Fruit fly (Drosophila melanogaster) whole organism, embryonic: Measurements from ENCODE around the gene CG31988.
A peak's percentile ranks its signal among the peaks of the same experiment; 100 is the strongest.

Source experiments
- Antp ChIP-seq: fragments of 200-800 bp; sonication (Bioruptor generic); optimal IDR thresholded peaks from 3 replicates; lab custom pipeline; 2016; ENCODE audit warnings: missing biosample characterization, missing genetic modification characterization
- CG10209 ChIP-seq: fragments of 200-800 bp; sonication (Bioruptor generic); optimal IDR thresholded peaks from 3 replicates; lab custom pipeline; 2017; ENCODE audit warnings: missing biosample characterization, mild to moderate bottlenecking, missing genetic modification characterization, missing genetic modification reagents
- CG10565 ChIP-seq: fragments of 200-800 bp; sonication (Bioruptor generic); optimal IDR thresholded peaks from 3 replicates; lab custom pipeline; 2016; ENCODE audit warnings: missing biosample characterization, mild to moderate bottlenecking, missing genetic modification characterization
- CG10654 ChIP-seq: fragments of 200-800 bp; sonication (Bioruptor generic); optimal IDR thresholded peaks from 2 replicates; lab custom pipeline; 2016; ENCODE audit warnings: missing biosample characterization, missing genetic modification characterization
- CG12391 ChIP-seq: fragments of 200-800 bp; sonication (Bioruptor generic); optimal IDR thresholded peaks from 3 replicates; lab custom pipeline; 2018; ENCODE audit warnings: missing biosample characterization, mild to moderate bottlenecking, missing genetic modification characterization, moderate library complexity
- CG12659 ChIP-seq: fragments of 200-800 bp; sonication (Bioruptor generic); optimal IDR thresholded peaks from 3 replicates; lab custom pipeline; 2017; ENCODE audit warnings: mild to moderate bottlenecking, missing biosample characterization, missing genetic modification reagents, missing genetic modification characterization
- CG13624 ChIP-seq: fragments of 200-800 bp; sonication (Bioruptor generic); optimal IDR thresholded peaks from 2 replicates; lab custom pipeline; 2016; ENCODE audit warnings: missing biosample characterization, missing genetic modification characterization
- CG1603 ChIP-seq: fragments of 200-800 bp; sonication (Bioruptor generic); optimal IDR thresholded peaks from 2 replicates; lab custom pipeline; 2019; ENCODE audit warnings: missing biosample characterization, mild to moderate bottlenecking, missing genetic modification characterization, moderate library complexity
- CG2129 ChIP-seq: fragments of 200-800 bp; sonication (Bioruptor generic); IDR thresholded peaks from 2 replicates; pipeline ENCODE4 v1.3.6; 2022; ENCODE audit warnings: missing biosample characterization, missing genetic modification characterization; ENCODE audit not compliant: partially characterized antibody
- CG2889 ChIP-seq: fragments of 200-800 bp; sonication (Bioruptor generic); IDR thresholded peaks from 3 replicates; pipeline ENCODE4 v1.3.6; 2022; ENCODE audit warnings: missing biosample characterization, missing genetic modification characterization
- CG4328 ChIP-seq: fragments of 200-800 bp; sonication (Bioruptor generic); optimal IDR thresholded peaks from 3 replicates; lab custom pipeline; 2017; ENCODE audit warnings: missing biosample characterization, missing genetic modification reagents, missing genetic modification characterization
- CG4730 ChIP-seq: fragments of 200-800 bp; sonication (Bioruptor generic); IDR thresholded peaks from 2 replicates; pipeline ENCODE4 v1.3.6; 2022; ENCODE audit warnings: missing biosample characterization, missing genetic modification characterization
- CG5180 ChIP-seq: fragments of 200-800 bp; sonication (Bioruptor generic); optimal IDR thresholded peaks from 3 replicates; lab custom pipeline; 2017; ENCODE audit warnings: missing biosample characterization, missing genetic modification characterization, mild to moderate bottlenecking, moderate library complexity, missing genetic modification reagents
- CG6272 ChIP-seq: fragments of 200-800 bp; sonication (Bioruptor generic); IDR thresholded peaks from 2 replicates; pipeline ENCODE4 v1.3.6; 2022; ENCODE audit warnings: missing biosample characterization, missing genetic modification characterization
- CG7556 ChIP-seq: fragments of 200-800 bp; sonication (Bioruptor generic); optimal IDR thresholded peaks from 2 replicates; lab custom pipeline; 2017; ENCODE audit warnings: missing biosample characterization, mild to moderate bottlenecking, missing genetic modification characterization
- CG8359 ChIP-seq: fragments of 200-800 bp; sonication (Bioruptor generic); optimal IDR thresholded peaks from 2 replicates; lab custom pipeline; 2017; ENCODE audit warnings: missing biosample characterization, mild to moderate bottlenecking, missing genetic modification characterization, borderline replicate concordance
- CG9437 ChIP-seq: fragments of 200-800 bp; sonication (Bioruptor generic); optimal IDR thresholded peaks from 2 replicates; lab custom pipeline; 2018; ENCODE audit warnings: missing biosample characterization, mild to moderate bottlenecking, missing genetic modification characterization
- CG9727 ChIP-seq: fragments of 200-800 bp; sonication (Bioruptor generic); optimal IDR thresholded peaks from 3 replicates; lab custom pipeline; 2017; ENCODE audit warnings: missing biosample characterization, mild to moderate bottlenecking, missing genetic modification characterization
- E2f1 ChIP-seq: fragments of 200-800 bp; sonication (Bioruptor generic); IDR thresholded peaks from 2 replicates; pipeline ENCODE4 v1.3.6; 2022; ENCODE audit warnings: missing biosample characterization, missing genetic modification characterization
- Hr51 ChIP-seq, 2 experiments: fragments of 200-800 bp; sonication (Bioruptor generic); optimal IDR thresholded peaks; 2 replicates in 1 of 2; 3 replicates in 1 of 2; lab custom pipeline; 2016 to 2018; ENCODE audit warnings: missing biosample characterization in 2 of 2, missing genetic modification characterization in 2 of 2, mild to moderate bottlenecking in 1 of 2, moderate library complexity in 1 of 2
- Hsf ChIP-seq: fragments of 200-800 bp; sonication (Bioruptor generic); optimal IDR thresholded peaks from 3 replicates; lab custom pipeline; 2016; ENCODE audit warnings: missing biosample characterization, missing genetic modification characterization
- NC2α ChIP-seq: fragments of 200-800 bp; sonication (Bioruptor generic); optimal IDR thresholded peaks from 2 replicates; lab custom pipeline; 2016; ENCODE audit warnings: missing biosample characterization, missing genetic modification characterization
- Nf-YA ChIP-seq: fragments of 200-800 bp; sonication (Bioruptor generic); IDR thresholded peaks from 2 replicates; pipeline ENCODE4 v1.3.6; 2022; ENCODE audit warnings: missing biosample characterization, missing genetic modification characterization
- Pdp1 ChIP-seq, 2 experiments: fragments of 200-800 bp; sonication (Bioruptor generic); optimal IDR thresholded peaks; 3 replicates each; lab custom pipeline; 2016; ENCODE audit warnings: missing biosample characterization in 2 of 2, missing genetic modification characterization in 2 of 2, mild to moderate bottlenecking in 1 of 2, moderate library complexity in 1 of 2
- Ravus ChIP-seq: fragments of 200-800 bp; sonication (Bioruptor generic); IDR thresholded peaks from 2 replicates; pipeline ENCODE4 v1.3.6; 2022; ENCODE audit warnings: missing biosample characterization, missing genetic modification characterization
- Rx ChIP-seq: fragments of 200-800 bp; sonication (Bioruptor generic); IDR thresholded peaks from 2 replicates; pipeline ENCODE4 v1.3.6; 2022; ENCODE audit warnings: missing biosample characterization, missing genetic modification characterization
- Sox102F ChIP-seq: fragments of 200-800 bp; sonication (Bioruptor generic); optimal IDR thresholded peaks from 2 replicates; lab custom pipeline; 2018; ENCODE audit warnings: missing biosample characterization, mild to moderate bottlenecking, missing genetic modification characterization, moderate library complexity
- Tbp ChIP-seq: fragments of >200 bp; optimal IDR thresholded peaks from 2 replicates; lab custom pipeline; 2018; ENCODE audit warnings: missing biosample characterization, missing genetic modification characterization
- Xbp1 ChIP-seq: fragments of 200-800 bp; sonication (Bioruptor generic); optimal IDR thresholded peaks from 3 replicates; lab custom pipeline; 2016; ENCODE audit warnings: missing biosample characterization, mild to moderate bottlenecking, missing genetic modification characterization
- bigmax ChIP-seq: fragments of 200-800 bp; sonication (Bioruptor generic); optimal IDR thresholded peaks from 2 replicates; lab custom pipeline; 2018; ENCODE audit warnings: missing biosample characterization, mild to moderate bottlenecking, missing genetic modification characterization
- cad ChIP-seq: fragments of >200 bp; optimal IDR thresholded peaks from 2 replicates; lab custom pipeline; 2017; ENCODE audit warnings: missing biosample characterization, missing genetic modification characterization
- chm ChIP-seq: fragments of 200-800 bp; sonication (Bioruptor generic); IDR thresholded peaks from 2 replicates; pipeline ENCODE4 v1.3.6; 2022; ENCODE audit warnings: missing biosample characterization, missing genetic modification characterization
- disco-r ChIP-seq: fragments of 200-800 bp; sonication (Bioruptor generic); optimal IDR thresholded peaks from 2 replicates; lab custom pipeline; 2016; ENCODE audit warnings: missing biosample characterization, missing genetic modification characterization
- eve ChIP-seq, 2 experiments: fragments of >200 bp; optimal IDR thresholded peaks; 2 replicates each; lab custom pipeline; 2017; ENCODE audit warnings: missing biosample characterization in 2 of 2, missing genetic modification characterization in 2 of 2
- fd96Cb ChIP-seq: fragments of 200-800 bp; sonication (Bioruptor generic); optimal IDR thresholded peaks from 2 replicates; lab custom pipeline; 2018; ENCODE audit warnings: missing biosample characterization, mild to moderate bottlenecking, missing genetic modification characterization, moderate library complexity
- grn ChIP-seq: fragments of 200-800 bp; sonication (Bioruptor generic); optimal IDR thresholded peaks from 3 replicates; lab custom pipeline; 2017; ENCODE audit warnings: missing biosample characterization, missing genetic modification characterization
- inv ChIP-seq: fragments of 200-800 bp; sonication (Bioruptor generic); IDR thresholded peaks from 2 replicates; pipeline ENCODE4 v1.3.6; 2022; ENCODE audit warnings: missing biosample characterization, missing genetic modification characterization; ENCODE audit not compliant: partially characterized antibody
- jigr1 ChIP-seq: fragments of 200-800 bp; sonication (Bioruptor generic); IDR thresholded peaks from 3 replicates; pipeline ENCODE4 v1.3.6; 2022; ENCODE audit warnings: missing biosample characterization, missing genetic modification characterization
- nerfin-1 ChIP-seq: fragments of 200-800 bp; sonication (Bioruptor generic); optimal IDR thresholded peaks from 3 replicates; lab custom pipeline; 2019; ENCODE audit warnings: missing biosample characterization, mild to moderate bottlenecking, missing genetic modification characterization, moderate library complexity
- nerfin-2 ChIP-seq: fragments of 200-800 bp; sonication (Bioruptor generic); IDR thresholded peaks from 2 replicates; pipeline ENCODE4 v1.3.6; 2022; ENCODE audit warnings: missing biosample characterization, missing genetic modification characterization; ENCODE audit not compliant: partially characterized antibody
- oc ChIP-seq: fragments of 200-800 bp; sonication (Bioruptor generic); optimal IDR thresholded peaks from 2 replicates; lab custom pipeline; 2018; ENCODE audit warnings: missing biosample characterization, mild to moderate bottlenecking, missing genetic modification characterization, moderate library complexity
- peb ChIP-seq: fragments of 200-800 bp; sonication (Bioruptor generic); IDR thresholded peaks from 2 replicates; pipeline ENCODE4 v1.3.6; 2022; ENCODE audit warnings: missing biosample characterization, missing genetic modification characterization
- pita ChIP-seq: fragments of 200-800 bp; sonication (Bioruptor generic); optimal IDR thresholded peaks from 2 replicates; lab custom pipeline; 2017; ENCODE audit warnings: missing biosample characterization, mild to moderate bottlenecking, missing genetic modification characterization
- pros ChIP-seq: fragments of 200-800 bp; sonication (Bioruptor generic); optimal IDR thresholded peaks from 3 replicates; lab custom pipeline; 2019; ENCODE audit warnings: missing biosample characterization, mild to moderate bottlenecking, missing genetic modification characterization, moderate library complexity
- pum ChIP-seq: fragments of 200-800 bp; sonication (Bioruptor generic); optimal IDR thresholded peaks from 2 replicates; lab custom pipeline; 2016; ENCODE audit warnings: missing biosample characterization, missing genetic modification characterization
- sug ChIP-seq: fragments of 200-800 bp; optimal IDR thresholded peaks from 2 replicates; lab custom pipeline; 2019; ENCODE audit warnings: missing biosample characterization, mild to moderate bottlenecking, missing genetic modification characterization, moderate library complexity
- tio ChIP-seq: fragments of 200-800 bp; sonication (Bioruptor generic); optimal IDR thresholded peaks from 2 replicates; lab custom pipeline; 2017; ENCODE audit warnings: missing biosample characterization, missing genetic modification characterization, inconsistent platforms
- ttk ChIP-seq: fragments of 200-800 bp; sonication (Bioruptor generic); IDR thresholded peaks from 2 replicates; pipeline ENCODE4 v2.1.2; 2022; ENCODE audit warnings: missing biosample characterization, missing genetic modification characterization
- vfl ChIP-seq: fragments of 200-800 bp; sonication (Bioruptor generic); optimal IDR thresholded peaks from 2 replicates; lab custom pipeline; 2016; ENCODE audit warnings: missing biosample characterization, missing genetic modification characterization
- yki ChIP-seq: fragments of >200 bp; optimal IDR thresholded peaks from 3 replicates; lab custom pipeline; 2018

CG31988 gene

DNA sequence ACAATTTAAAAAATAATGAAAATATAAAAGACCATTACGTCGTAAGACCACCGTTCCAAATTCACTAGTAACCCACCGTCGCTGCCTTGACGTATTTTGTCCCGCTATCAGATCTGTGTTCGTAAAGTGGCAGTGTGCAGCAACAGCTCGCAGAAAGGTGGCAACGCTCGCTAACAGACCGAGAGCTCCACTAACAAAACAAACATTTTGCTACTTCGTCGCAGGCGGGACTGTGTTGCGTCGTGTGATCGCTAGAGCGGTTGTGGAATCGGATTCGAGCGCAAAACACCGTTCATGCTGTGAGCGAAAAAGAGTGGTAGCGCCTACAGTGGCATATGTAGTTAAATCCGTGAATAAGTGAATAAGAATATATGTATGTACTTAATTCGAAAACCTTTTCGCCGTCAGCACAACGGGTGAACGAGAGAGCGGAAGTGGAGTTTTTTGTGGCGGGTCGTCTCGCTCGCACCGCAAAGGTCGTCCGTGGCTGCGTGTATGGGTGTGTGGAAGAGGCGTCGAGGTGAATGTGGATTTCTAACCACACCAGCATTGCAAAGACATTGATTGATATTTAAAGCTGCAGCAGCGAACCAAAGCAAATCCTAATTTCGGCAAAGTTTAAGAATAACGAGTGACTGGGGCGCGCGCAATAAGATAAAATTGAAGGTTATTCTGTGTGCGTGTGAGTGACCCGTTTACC lies 34.6 kb upstream of the CG31988 start, which contains the start of gene Hr39 (continued):
- TF ChIP-seq peb (GFP tag; lab: Robert Waterston, UW) (no peak), pros (no peak), nerfin-2 (GFP tag; lab: Robert Waterston, UW) (no peak), Tbp (GFP tag; lab: Kevin White, UChicago) (no peak), cad (GFP tag; lab: Kevin White, UChicago) (no peak), tio (GFP tag; lab: Kevin White, UChicago) (no peak), Sox102F (GFP tag; lab: Kevin White, UChicago) (no peak), chm (GFP tag; lab: Robert Waterston, UW) (no peak), CG13624 (GFP tag; lab: Kevin White, UChicago) (peak; percentile 17), nerfin-1 (tag; lab: Kevin White, UChicago) (peak; percentile 21), ttk (GFP tag; lab: Robert Waterston, UW) (no peak), CG4328 (GFP tag; lab: Kevin White, UChicago) (peak; percentile 51), CG8359 (GFP tag; lab: Kevin White, UChicago) (no peak), Xbp1 (peak; percentile 10), vfl (peak; percentile 21), E2f1 (GFP tag; lab: Robert Waterston, UW) (no peak), CG10209 (GFP tag; lab: Kevin White, UChicago) (no peak), CG9437 (GFP tag; lab: Kevin White, UChicago) (peak; percentile 99), disco-r (GFP tag; lab: Kevin White, UChicago) (no peak), jigr1 (GFP tag; lab: Robert Waterston, UW) (no peak), CG10654 (GFP tag; lab: Kevin White, UChicago) (no peak), yki (lab: Kevin White, UChicago) (no peak), CG10565 (no peak), Rx (GFP tag; lab: Robert Waterston, UW) (no peak), CG9727 (GFP tag; lab: Kevin White, UChicago) (peak; percentile 10), NC2α (peak; percentile 14), pum (GFP tag; lab: Kevin White, UChicago) (peak; percentile 2), CG1603 (tag; lab: Kevin White, UChicago) (peak; percentile 100), CG12391 (tag; lab: Kevin White, UChicago) (peak; percentile 1), Ravus (no peak), CG5180 (GFP tag; lab: Kevin White, UChicago) (no peak), grn (GFP tag; lab: Kevin White, UChicago) (peak; percentile 57), inv (GFP tag; lab: Robert Waterston, UW) (no peak), Nf-YA (no peak), CG2889 (no peak), oc (tag; lab: Kevin White, UChicago) (peak; percentile 21), CG4730 (GFP tag; lab: Robert Waterston, UW) (no peak), pita (GFP tag; lab: Kevin White, UChicago) (peak; percentile 40), Antp (GFP tag; lab: Kevin White, UChicago) (peak; percentile 13), sug (tag; lab: Kevin White, UChicago) (peak; percentile 5), fd96Cb (no peak), CG7556 (GFP tag; lab: Kevin White, UChicago) (peak; percentile 18), Pdp1 (GFP tag; optimal IDR thresholded peaks at IDR 0.05; lab: Kevin White, UChicago) (peak in 1 of 2 experiments; percentile 85), bigmax (peak; percentile 73), Hsf (peak; percentile 41), CG12659 (GFP tag; lab: Kevin White, UChicago) (peak; percentile 95), eve (GFP tag; optimal IDR thresholded peaks at IDR 0.05; lab: Kevin White, UChicago) (no peak), Hr51 (GFP tag; optimal IDR thresholded peaks at IDR 0.05; lab: Kevin White, UChicago) (peak in 1 of 2 experiments; percentile 2), CG6272 (GFP tag; lab: Robert Waterston, UW) (no peak), CG2129 (GFP tag; lab: Robert Waterston, UW) (no peak)
